Worm (Caenorhabditis elegans) whole organism, young adult: Measurements from ENCODE around the gene C03G5.14.

ENCODE experiments used
- D2030.7 ChIP-seq: fragments of 200-800 bp; sonication (Bioruptor generic); IDR thresholded peaks from 2 replicates; pipeline ENCODE4 v1.3.6; 2022; ENCODE audit warnings: missing genetic modification reagents, missing genetic modification characterization, missing compliant biosample characterization
- F10E7.11 ChIP-seq: sonication (generic microtip); optimal IDR thresholded peaks from 2 replicates; lab custom pipeline; 2017; ENCODE audit warnings: mild to moderate bottlenecking, missing genetic modification characterization, moderate library complexity, missing compliant biosample characterization
- ama-1 ChIP-seq, 3 experiments: fragments of 150-350 bp in 1 of 3; sonication (generic microtip) in 2 of 3; optimal IDR thresholded peaks; 2 replicates each; lab custom pipeline; 2014 to 2018; ENCODE audit warnings: missing biosample characterization in 2 of 3, missing genetic modification characterization in 2 of 3, missing genetic modification reagents in 2 of 3
- hsf-1 ChIP-seq: fragments of 200-800 bp; sonication (Bioruptor generic); IDR thresholded peaks from 2 replicates; pipeline ENCODE4 v1.3.6; 2022; ENCODE audit warnings: missing genetic modification reagents, missing genetic modification characterization, missing compliant biosample characterization
- madf-10 ChIP-seq: sonication (generic microtip); optimal IDR thresholded peaks from 2 replicates; lab custom pipeline; 2016; ENCODE audit warnings: mild to moderate bottlenecking, missing genetic modification characterization, missing compliant biosample characterization
- mcd-1 ChIP-seq: fragments of 200-800 bp; sonication (Bioruptor generic); IDR thresholded peaks from 2 replicates; pipeline ENCODE4 v1.3.6; 2022; ENCODE audit warnings: missing genetic modification reagents, missing genetic modification characterization, missing compliant biosample characterization
- unc-62 ChIP-seq: fragments of 150-350 bp; optimal IDR thresholded peaks from 2 replicates; lab custom pipeline; 2014; ENCODE audit warnings: missing biosample characterization, missing genetic modification reagents, missing genetic modification characterization

ce11 chrX:8545971-8546442 is 24.3 kb downstream of the C03G5.14 start, which contains the start of gene sdha-1:
- TF ChIP-seq mcd-1 (GFP tag; lab: Robert Waterston, UW), result peak; percentile 71
- no peak for TF ChIP-seq F10E7.11 (tag; lab: Kevin White, UChicago)
- peak; percentile 14 for TF ChIP-seq unc-62 (GFP tag; lab: Kevin White, UChicago)
- no peak for TF ChIP-seq ama-1 (optimal IDR thresholded peaks at IDR 0.05; lab: Kevin White, UChicago)
- TF ChIP-seq ama-1 (GFP tag; optimal IDR thresholded peaks at IDR 0.05; lab: Kevin White, UChicago), result no peak
- TF ChIP-seq D2030.7, result no peak
- TF ChIP-seq hsf-1, result no peak
- peak; percentile 56 for TF ChIP-seq madf-10 (tag; lab: Kevin White, UChicago)
